Fruit fly (Drosophila melanogaster): ENCODE data around the gene dachs.
A peak's percentile ranks its signal among the peaks of the same experiment; 100 is the strongest.

Gene dachs

dm6 chr2L:8461782-8462453 lies 4.7 kb upstream of the dachs start:
- TF ChIP-seq CG34367 (tag; optimal IDR thresholded peaks at IDR 0.05) (no peak), CG9948 (tag; optimal IDR thresholded peaks at IDR 0.05) (peak; percentile 34), CG8301 (tag; optimal IDR thresholded peaks at IDR 0.05) (no peak), CG17806 (tag; optimal IDR thresholded peaks at IDR 0.05) (peak; percentile 25), D1 (tag; optimal IDR thresholded peaks at IDR 0.05) (no peak), CG15710 (tag; optimal IDR thresholded peaks at IDR 0.05) (peak; percentile 10), gl (tag; optimal IDR thresholded peaks at IDR 0.05) (no peak), CG4496 (GFP tag; IDR thresholded peaks at IDR 0.05) (no peak), EcR (GFP tag; optimal IDR thresholded peaks at IDR 0.05) (peak; percentile 44), Ets98B (GFP tag; IDR thresholded peaks at IDR 0.05) (no peak), rn (GFP tag; IDR thresholded peaks at IDR 0.05) (no peak), CG10348 (GFP tag; IDR thresholded peaks at IDR 0.05) (no peak), Pif1B (GFP tag; optimal IDR thresholded peaks at IDR 0.05) (no peak), CG8159 (tag; optimal IDR thresholded peaks at IDR 0.05) (peak; percentile 33), CG14655 (GFP tag; optimal IDR thresholded peaks at IDR 0.05) (peak; percentile 22), Snoo (tag; optimal IDR thresholded peaks at IDR 0.05) (no peak), CG12605 (GFP tag; IDR thresholded peaks at IDR 0.05) (no peak), fd96Ca (GFP tag; IDR thresholded peaks at IDR 0.05) (0 out of 3 replicates have a peak, but pooled peaks have one; percentile 11), Pif1A (GFP tag; optimal IDR thresholded peaks at IDR 0.05) (peak; percentile 14), CG32121 (GFP tag; IDR thresholded peaks at IDR 0.05) (no peak), CG13204 (GFP tag; optimal IDR thresholded peaks at IDR 0.05) (no peak)

DNA sequence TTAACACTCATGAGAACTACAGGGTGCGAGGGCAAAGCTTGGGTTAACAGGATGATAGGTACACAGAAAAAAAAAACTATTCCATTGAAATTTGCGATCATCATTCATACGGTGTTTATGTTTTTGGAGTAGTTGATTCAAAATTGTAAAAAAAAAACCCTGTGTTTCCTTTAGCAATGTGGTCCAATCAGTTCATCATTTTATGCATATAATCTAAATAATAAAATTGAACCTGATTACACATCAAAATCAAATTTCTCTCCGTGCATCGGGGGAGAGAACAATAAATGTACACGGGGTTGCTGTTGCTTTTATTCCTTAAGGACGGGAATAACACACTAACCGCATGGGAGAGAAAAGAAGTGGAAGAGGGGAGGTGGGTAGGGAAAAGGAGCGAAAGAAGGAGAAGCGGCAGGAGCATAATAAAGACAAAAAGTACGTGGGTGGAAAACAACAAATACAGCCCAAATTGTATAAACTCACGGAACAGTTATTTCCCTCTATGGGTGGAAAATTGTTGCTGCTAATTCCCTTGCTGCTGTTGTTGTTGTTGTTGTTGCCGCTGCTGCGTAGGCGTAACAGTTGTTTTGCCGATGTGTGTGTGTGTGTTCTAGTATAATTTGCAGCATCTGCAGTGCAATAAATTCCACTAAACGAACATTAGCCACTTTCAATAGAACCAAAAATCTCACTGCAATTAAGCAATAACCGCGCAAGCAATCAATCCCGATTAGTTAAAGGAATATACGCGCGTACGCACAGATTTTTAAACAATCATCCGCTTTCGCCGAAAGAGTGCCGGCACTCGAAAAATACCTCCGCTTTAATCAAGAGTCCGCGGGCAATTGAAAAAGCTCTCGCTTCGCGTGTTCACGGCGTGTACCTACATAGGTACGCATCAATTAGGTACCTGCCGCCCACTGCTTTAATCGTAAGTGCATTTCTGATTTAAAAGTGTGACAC lies 3.2 kb upstream of the dachs start, which contains the start of gene Agpat2:
Gene Agpat2, minus strand, starts transcription at position 851 of the 963 bp plus-strand sequence.
- TF ChIP-seq D1 (tag; optimal IDR thresholded peaks at IDR 0.05) (peak; percentile 15), fd96Ca (GFP tag; IDR thresholded peaks at IDR 0.05) (no peak), CG8301 (tag; optimal IDR thresholded peaks at IDR 0.05) (peak; percentile 37), CG13204 (GFP tag; optimal IDR thresholded peaks at IDR 0.05) (no peak), CG10348 (GFP tag; IDR thresholded peaks at IDR 0.05) (no peak), CG15710 (tag; optimal IDR thresholded peaks at IDR 0.05) (peak; percentile 64), CG32121 (GFP tag; IDR thresholded peaks at IDR 0.05) (no peak), CG34367 (tag; optimal IDR thresholded peaks at IDR 0.05) (peak; percentile 23), Ets98B (GFP tag; IDR thresholded peaks at IDR 0.05) (no peak), Pif1B (GFP tag; optimal IDR thresholded peaks at IDR 0.05) (peak; percentile 70), CG4496 (GFP tag; IDR thresholded peaks at IDR 0.05) (peak; percentile 43; the same call in 1 of the 3 replicates), Snoo (tag; optimal IDR thresholded peaks at IDR 0.05) (peak; percentile 62), CG8159 (tag; optimal IDR thresholded peaks at IDR 0.05) (peak; percentile 77), CG17806 (tag; optimal IDR thresholded peaks at IDR 0.05) (peak; percentile 72), CG14655 (GFP tag; optimal IDR thresholded peaks at IDR 0.05) (peak; percentile 44), rn (GFP tag; IDR thresholded peaks at IDR 0.05) (no peak), gl (tag; optimal IDR thresholded peaks at IDR 0.05) (peak; percentile 2), CG9948 (tag; optimal IDR thresholded peaks at IDR 0.05) (peak; percentile 60), Pif1A (GFP tag; optimal IDR thresholded peaks at IDR 0.05) (peak; percentile 74), EcR (GFP tag; optimal IDR thresholded peaks at IDR 0.05) (no peak), CG12605 (GFP tag; IDR thresholded peaks at IDR 0.05) (0 out of 2 replicates have a peak, but pooled peaks have one; percentile 25)

DNA sequence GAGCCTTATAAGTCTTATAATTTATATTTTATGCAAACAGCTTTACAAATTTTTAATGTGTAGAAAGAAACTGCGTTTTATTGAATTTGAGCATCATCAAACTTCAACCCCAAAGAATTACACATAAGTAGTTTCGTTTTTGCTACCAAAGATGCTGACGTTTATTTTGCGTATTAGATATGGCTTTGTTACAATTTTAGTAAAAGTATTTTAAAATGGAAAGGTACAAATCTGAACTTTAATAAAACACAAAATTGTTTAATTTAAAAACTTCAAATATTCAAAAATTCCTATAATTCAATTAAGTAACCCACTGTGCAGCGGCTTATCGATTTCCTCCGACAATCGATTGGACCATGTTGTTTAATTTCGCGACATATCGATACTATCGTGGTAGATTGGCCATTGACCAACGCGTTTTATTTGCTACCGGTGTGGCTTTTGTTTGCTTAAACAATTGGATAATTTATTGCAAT lies 2.5 kb upstream of the dachs start, which contains the start of gene prg:
Gene prg, plus strand, starts transcription at position 382 of the 476 bp plus-strand sequence.
- TF ChIP-seq gl (tag; optimal IDR thresholded peaks at IDR 0.05), result no peak
- TF ChIP-seq Ets98B (GFP tag; IDR thresholded peaks at IDR 0.05), result peak; percentile 37
- TF ChIP-seq Pif1B (GFP tag; optimal IDR thresholded peaks at IDR 0.05), result peak; percentile 45
- TF ChIP-seq CG14655 (GFP tag; optimal IDR thresholded peaks at IDR 0.05), result peak; percentile 55
- TF ChIP-seq rn (GFP tag; IDR thresholded peaks at IDR 0.05), result no peak
- peak; percentile 70 for TF ChIP-seq CG4496 (GFP tag; IDR thresholded peaks at IDR 0.05)
- TF ChIP-seq CG17806 (tag; optimal IDR thresholded peaks at IDR 0.05), result peak; percentile 44
- no peak for TF ChIP-seq fd96Ca (GFP tag; IDR thresholded peaks at IDR 0.05)
- TF ChIP-seq CG32121 (GFP tag; IDR thresholded peaks at IDR 0.05), result peak; percentile 56; the same call in 1 of the 2 replicates
- TF ChIP-seq CG34367 (tag; optimal IDR thresholded peaks at IDR 0.05), result peak; percentile 30
- peak; percentile 53 for TF ChIP-seq CG12605 (GFP tag; IDR thresholded peaks at IDR 0.05)
- TF ChIP-seq CG8301 (tag; optimal IDR thresholded peaks at IDR 0.05), result peak; percentile 58
- TF ChIP-seq Snoo (tag; optimal IDR thresholded peaks at IDR 0.05), result peak; percentile 49
- TF ChIP-seq CG8159 (tag; optimal IDR thresholded peaks at IDR 0.05), result peak; percentile 61
- TF ChIP-seq Pif1A (GFP tag; optimal IDR thresholded peaks at IDR 0.05), result peak; percentile 78
- TF ChIP-seq D1 (tag; optimal IDR thresholded peaks at IDR 0.05), result peak; percentile 39
- TF ChIP-seq CG9948 (tag; optimal IDR thresholded peaks at IDR 0.05), result peak; percentile 5
- no peak for TF ChIP-seq CG10348 (GFP tag; IDR thresholded peaks at IDR 0.05)
- TF ChIP-seq CG13204 (GFP tag; optimal IDR thresholded peaks at IDR 0.05), result no peak
- peak; percentile 58 for TF ChIP-seq EcR (GFP tag; optimal IDR thresholded peaks at IDR 0.05)
- peak; percentile 50 for TF ChIP-seq CG15710 (tag; optimal IDR thresholded peaks at IDR 0.05)

dm6 chr2L:8468929-8469681 lies 2.5 kb downstream of the dachs start:
- TF ChIP-seq Ets98B (GFP tag; IDR thresholded peaks at IDR 0.05) (no peak), CG10348 (GFP tag; IDR thresholded peaks at IDR 0.05) (no peak), Snoo (tag; optimal IDR thresholded peaks at IDR 0.05) (peak; percentile 8), fd96Ca (GFP tag; IDR thresholded peaks at IDR 0.05) (no peak), gl (tag; optimal IDR thresholded peaks at IDR 0.05) (peak; percentile 13), CG8301 (tag; optimal IDR thresholded peaks at IDR 0.05) (peak; percentile 49), CG17806 (tag; optimal IDR thresholded peaks at IDR 0.05) (no peak), EcR (GFP tag; optimal IDR thresholded peaks at IDR 0.05) (no peak), CG9948 (tag; optimal IDR thresholded peaks at IDR 0.05) (no peak), rn (GFP tag; IDR thresholded peaks at IDR 0.05) (no peak), CG8159 (tag; optimal IDR thresholded peaks at IDR 0.05) (peak; percentile 41), CG34367 (tag; optimal IDR thresholded peaks at IDR 0.05) (no peak), CG13204 (GFP tag; optimal IDR thresholded peaks at IDR 0.05) (no peak), CG4496 (GFP tag; IDR thresholded peaks at IDR 0.05) (no peak), D1 (tag; optimal IDR thresholded peaks at IDR 0.05) (no peak), CG14655 (GFP tag; optimal IDR thresholded peaks at IDR 0.05) (peak; percentile 59), Pif1A (GFP tag; optimal IDR thresholded peaks at IDR 0.05) (peak; percentile 21), CG12605 (GFP tag; IDR thresholded peaks at IDR 0.05) (no peak), Pif1B (GFP tag; optimal IDR thresholded peaks at IDR 0.05) (no peak), CG32121 (GFP tag; IDR thresholded peaks at IDR 0.05) (no peak), CG15710 (tag; optimal IDR thresholded peaks at IDR 0.05) (peak; percentile 15)
